Worm (Caenorhabditis elegans) whole organism, L3 larva: ENCODE measurements around the gene patr-1.

ENCODE experiments used
- ceh-16 ChIP-seq: sonication (generic microtip); optimal IDR thresholded peaks from 2 replicates; lab custom pipeline; 2017; ENCODE audit warnings: missing biosample characterization, missing genetic modification characterization
- daf-12 ChIP-seq: fragments of 150-350 bp; optimal IDR thresholded peaks from 2 replicates; lab custom pipeline; 2014; ENCODE audit warnings: missing biosample characterization, missing genetic modification reagents, missing genetic modification characterization
- nhr-28 ChIP-seq: fragments of 150-350 bp; optimal IDR thresholded peaks from 2 replicates; lab custom pipeline; 2014; ENCODE audit warnings: missing biosample characterization, missing genetic modification characterization
- skn-1 ChIP-seq: fragments of 150-350 bp; optimal IDR thresholded peaks from 2 replicates; lab custom pipeline; 2014; ENCODE audit warnings: missing biosample characterization, missing genetic modification characterization
- unc-62 ChIP-seq: fragments of 150-350 bp; sonication (generic microtip); optimal IDR thresholded peaks from 4 replicates; lab custom pipeline; 2014; ENCODE audit warnings: missing biosample characterization, missing genetic modification reagents, missing genetic modification characterization

DNA sequence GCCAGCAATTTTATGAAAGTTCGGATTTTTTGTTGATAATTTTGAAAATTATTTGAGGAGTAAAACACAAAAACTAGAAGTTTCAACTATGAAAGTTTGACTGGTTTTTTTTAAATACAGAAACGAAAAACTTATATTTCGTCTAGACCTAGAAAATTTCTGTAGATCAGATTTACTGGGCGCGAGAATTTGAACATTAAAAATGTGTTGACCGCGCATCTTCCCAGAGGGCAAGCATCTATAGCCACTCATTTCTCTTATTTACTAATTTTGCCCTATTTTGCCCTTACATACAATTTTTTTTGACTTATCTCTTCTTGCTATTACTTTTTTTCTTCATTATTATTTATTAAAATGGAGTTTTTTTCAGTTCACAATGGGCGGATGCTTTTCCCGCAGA, 31.2 kb upstream of the patr-1 start, which contains the start of gene F43G6.10:
- TF ChIP-seq ceh-16 (no peak), daf-12 (tag; lab: Kevin White, UChicago) (no peak), skn-1 (tag; lab: Kevin White, UChicago) (no peak), unc-62 (no peak), nhr-28 (tag; lab: Kevin White, UChicago) (no peak)
